Worm (Caenorhabditis elegans): Measurements from ENCODE around the gene rsa-2.

rsa-2 gene

DNA sequence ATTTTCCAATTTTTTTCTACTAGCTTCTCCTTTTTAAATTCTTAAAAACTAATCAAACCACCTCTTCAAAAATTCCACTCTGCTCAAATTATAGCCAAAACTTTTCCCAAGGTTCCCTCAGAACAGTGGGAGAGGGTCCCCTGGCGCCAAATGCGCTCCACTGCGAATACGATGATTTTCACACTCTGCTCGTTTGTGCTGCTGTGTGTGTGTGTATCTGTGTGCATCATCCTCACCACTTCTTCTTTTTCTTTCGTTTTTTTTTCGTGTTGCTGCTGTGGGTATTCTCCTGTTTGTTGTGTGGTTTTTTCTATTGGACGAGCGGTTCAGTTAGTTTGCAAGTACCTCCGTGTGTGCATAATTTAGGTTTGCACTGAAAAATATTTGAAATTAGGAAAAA, 24.0 kb upstream of the rsa-2 start:
- TF ChIP-seq madf-6 (GFP tag; IDR thresholded peaks at IDR 0.05) (no peak), B0261.1 (tag; optimal IDR thresholded peaks at IDR 0.05) (no peak), Y79H2A.3 (GFP tag; conservative IDR thresholded peaks at IDR 0.05) (no peak), K12H6.12 (tag; optimal IDR thresholded peaks at IDR 0.05) (no peak), tbx-9 (tag; optimal IDR thresholded peaks at IDR 0.05; ENCODE audit: borderline replicate concordance) (no peak), mcd-1 (GFP tag; IDR thresholded peaks at IDR 0.05) (0 out of 2 replicates have a peak, but pooled peaks have one; percentile 10), hmg-20 (GFP tag; IDR thresholded peaks at IDR 0.05) (no peak), ceh-79 (tag; optimal IDR thresholded peaks at IDR 0.05) (no peak), hrde-1 (tag; optimal IDR thresholded peaks at IDR 0.05; ENCODE audit: borderline replicate concordance) (no peak), zfh-2 (GFP tag; conservative IDR thresholded peaks at IDR 0.05) (0 out of 2 replicates have a peak, but pooled peaks have one; percentile 23), unc-130 (GFP tag; optimal IDR thresholded peaks at IDR 0.05) (no peak)

DNA sequence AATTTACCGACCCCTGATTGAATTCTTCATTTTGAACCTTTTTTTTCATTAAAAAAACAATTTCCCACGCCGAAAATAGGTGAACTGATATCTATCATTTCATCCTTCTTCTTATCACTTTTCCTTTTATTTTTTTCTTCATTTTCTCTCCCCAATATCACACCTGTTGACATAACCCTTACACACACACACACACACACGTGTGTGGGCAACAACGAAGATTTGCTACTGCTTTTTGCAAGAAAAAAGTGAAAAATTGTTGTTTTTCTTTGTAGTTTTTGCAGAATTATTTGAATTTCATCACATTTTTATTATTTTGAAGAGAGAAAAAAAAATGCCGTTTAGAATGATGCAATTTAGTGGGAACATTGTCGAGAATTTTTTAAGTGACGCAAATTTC, 22.7 kb upstream of the rsa-2 start:
- no peak for TF ChIP-seq zim-3 (tag; optimal IDR thresholded peaks at IDR 0.05)
- peak; percentile 29 for TF ChIP-seq nhr-80 (tag; optimal IDR thresholded peaks at IDR 0.05)
- no peak for TF ChIP-seq ceh-40 (GFP tag; IDR thresholded peaks at IDR 0.05)
- no peak for TF ChIP-seq repo-1 (tag; optimal IDR thresholded peaks at IDR 0.05)

DNA sequence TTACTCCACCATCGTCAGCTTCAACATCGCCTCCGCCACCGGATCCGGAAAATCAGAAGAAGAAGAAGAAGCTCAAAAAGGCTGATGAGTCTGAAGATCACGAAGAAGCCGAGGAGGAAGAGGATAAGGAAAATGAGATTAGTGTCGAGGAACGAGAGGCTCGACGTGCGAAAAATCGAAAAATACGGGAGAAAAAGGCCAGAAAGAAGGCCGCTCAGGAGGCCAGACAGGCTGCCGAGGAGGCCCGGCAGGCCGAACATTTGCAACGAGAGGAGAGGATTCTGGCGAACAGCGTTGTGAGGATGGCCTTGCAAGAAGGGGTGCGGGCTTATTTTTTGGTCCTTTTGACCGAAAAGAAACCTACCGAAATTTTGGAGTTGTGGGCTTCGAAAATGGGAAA, 18.1 kb upstream of the rsa-2 start:
- TF ChIP-seq zfh-2 (GFP tag; conservative IDR thresholded peaks at IDR 0.05) (peak; percentile 69), F55B11.4 (tag; optimal IDR thresholded peaks at IDR 0.05; ENCODE audit: borderline replicate concordance, insufficient read depth) (no peak)

DNA sequence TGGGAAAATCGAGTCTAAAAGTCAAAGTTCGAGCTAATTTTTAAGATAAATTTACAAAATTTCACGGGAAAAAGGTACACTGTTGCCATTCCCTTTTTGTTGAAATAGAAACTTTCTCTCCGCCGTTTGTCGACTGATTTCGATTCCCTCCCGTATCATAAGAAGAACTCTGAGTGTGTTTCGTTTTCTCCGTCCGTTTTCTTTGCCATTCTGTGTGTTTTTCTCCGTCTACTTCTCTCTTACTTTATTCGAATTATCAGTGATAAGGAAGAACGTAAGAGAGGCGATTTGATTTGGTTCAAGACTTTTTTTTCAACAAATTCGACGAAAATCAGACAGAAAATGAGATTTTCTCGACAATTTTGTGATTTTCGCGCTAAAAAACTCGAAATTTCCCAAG, 16.7 kb upstream of the rsa-2 start:
- TF ChIP-seq cebp-1 (GFP tag; IDR thresholded peaks at IDR 0.05): no peak
- peak; percentile 2 for TF ChIP-seq cebp-1 (tag; optimal IDR thresholded peaks at IDR 0.05)
- peak; percentile 76 for TF ChIP-seq nhr-80 (tag; optimal IDR thresholded peaks at IDR 0.05)
- TF ChIP-seq bed-1 (GFP tag; IDR thresholded peaks at IDR 0.05): no peak

DNA sequence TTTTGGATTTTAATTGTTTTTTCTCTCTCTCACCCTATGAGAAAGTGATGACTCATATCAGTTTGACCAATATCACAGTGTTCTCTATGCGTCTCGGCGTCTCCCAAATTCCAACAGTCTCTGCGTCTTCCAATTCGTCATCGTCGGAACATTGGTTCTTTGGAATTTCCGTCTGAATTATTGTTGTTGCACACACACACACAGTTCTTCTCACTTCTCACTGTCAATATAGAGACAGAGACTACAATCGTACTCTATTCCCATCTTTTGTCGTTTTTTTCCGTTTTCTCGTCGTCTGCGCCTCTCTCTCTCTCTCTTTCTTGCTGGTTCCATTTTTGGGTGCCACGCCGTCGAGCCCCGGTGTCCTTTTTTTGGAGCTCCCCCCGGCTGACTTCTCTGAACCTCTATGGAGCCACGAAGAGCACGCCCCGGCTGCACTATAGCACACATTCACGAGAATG, 12.6 kb upstream of the rsa-2 start:
- TF ChIP-seq snpc-3.4 (tag; optimal IDR thresholded peaks at IDR 0.05) (no peak), hlh-12 (tag; optimal IDR thresholded peaks at IDR 0.05) (no peak), F37B4.10 (GFP tag; IDR thresholded peaks at IDR 0.05) (no peak), lin-40 (tag; optimal IDR thresholded peaks at IDR 0.05) (peak; percentile 32), ama-1 (optimal IDR thresholded peaks at IDR 0.05) (no peak), ama-1 (GFP tag; optimal IDR thresholded peaks at IDR 0.05) (no peak), Y79H2A.3 (GFP tag; conservative IDR thresholded peaks at IDR 0.05) (no peak), rpc-1 (optimal IDR thresholded peaks at IDR 0.05) (no peak), rpc-1 (tag; optimal IDR thresholded peaks at IDR 0.05) (no peak), ekl-4 (GFP tag; IDR thresholded peaks at IDR 0.05) (no peak), F52B5.7 (tag; optimal IDR thresholded peaks at IDR 0.05) (no peak), zfh-2 (GFP tag; conservative IDR thresholded peaks at IDR 0.05) (peak; percentile 90), attf-3 (GFP tag; conservative IDR thresholded peaks at IDR 0.05) (no peak), snpc-1.3 (tag; optimal IDR thresholded peaks at IDR 0.05; ENCODE audit: insufficient read depth) (no peak), ccch-3 (GFP tag; optimal IDR thresholded peaks at IDR 0.05) (no peak), ceh-58 (GFP tag; IDR thresholded peaks at IDR 0.05) (no peak), die-1 (tag; optimal IDR thresholded peaks at IDR 0.05) (no peak), tlf-1 (GFP tag; optimal IDR thresholded peaks at IDR 0.05) (no peak), tbx-9 (tag; optimal IDR thresholded peaks at IDR 0.05; ENCODE audit: borderline replicate concordance) (no peak), zim-3 (tag; optimal IDR thresholded peaks at IDR 0.05) (no peak), T07F8.4 (tag; optimal IDR thresholded peaks at IDR 0.05) (no peak), mxl-1 (tag; optimal IDR thresholded peaks at IDR 0.05) (no peak), attf-5 (GFP tag; optimal IDR thresholded peaks at IDR 0.05) (peak; percentile 39), egrh-3 (GFP tag; IDR thresholded peaks at IDR 0.05) (no peak), cebp-1 (GFP tag; IDR thresholded peaks at IDR 0.05) (peak; percentile 11; the same call in 1 of the 2 replicates), cebp-1 (tag; optimal IDR thresholded peaks at IDR 0.05) (peak; percentile 29), nhr-80 (tag; optimal IDR thresholded peaks at IDR 0.05) (peak; percentile 34), tbp1 (GFP tag; optimal IDR thresholded peaks at IDR 0.05) (peak; percentile 13), unc-62 (GFP tag; optimal IDR thresholded peaks at IDR 0.05) (no peak), pha-4 (tag; optimal IDR thresholded peaks at IDR 0.05) (peak; percentile 35)
